Worm (Caenorhabditis elegans): ENCODE results near the gene F46E10.18.

F46E10.18 gene

DNA sequence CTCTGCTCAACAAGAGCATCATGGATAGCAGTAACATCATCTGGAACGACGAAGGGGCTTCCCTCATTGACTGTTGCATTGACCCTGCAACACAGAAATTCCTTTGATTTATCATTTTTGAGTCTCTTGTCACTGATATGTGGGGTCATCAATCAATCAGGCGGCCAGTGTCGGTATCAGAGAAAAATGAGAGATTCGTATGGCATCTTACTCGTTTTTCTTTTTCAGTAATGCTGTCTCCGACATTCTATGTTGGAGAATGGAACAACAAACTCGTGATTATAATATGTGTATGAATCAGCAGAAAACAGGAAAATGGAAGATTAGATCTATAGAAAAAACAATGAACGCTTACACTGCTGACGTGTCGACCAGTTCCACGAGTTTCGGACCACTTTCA lies 17.7 kb upstream of the F46E10.18 start:
- peak; percentile 2 for TF ChIP-seq nhr-80 (tag; optimal IDR thresholded peaks at IDR 0.05)
- no peak for TF ChIP-seq nfya-2 (GFP tag; IDR thresholded peaks at IDR 0.05)

DNA sequence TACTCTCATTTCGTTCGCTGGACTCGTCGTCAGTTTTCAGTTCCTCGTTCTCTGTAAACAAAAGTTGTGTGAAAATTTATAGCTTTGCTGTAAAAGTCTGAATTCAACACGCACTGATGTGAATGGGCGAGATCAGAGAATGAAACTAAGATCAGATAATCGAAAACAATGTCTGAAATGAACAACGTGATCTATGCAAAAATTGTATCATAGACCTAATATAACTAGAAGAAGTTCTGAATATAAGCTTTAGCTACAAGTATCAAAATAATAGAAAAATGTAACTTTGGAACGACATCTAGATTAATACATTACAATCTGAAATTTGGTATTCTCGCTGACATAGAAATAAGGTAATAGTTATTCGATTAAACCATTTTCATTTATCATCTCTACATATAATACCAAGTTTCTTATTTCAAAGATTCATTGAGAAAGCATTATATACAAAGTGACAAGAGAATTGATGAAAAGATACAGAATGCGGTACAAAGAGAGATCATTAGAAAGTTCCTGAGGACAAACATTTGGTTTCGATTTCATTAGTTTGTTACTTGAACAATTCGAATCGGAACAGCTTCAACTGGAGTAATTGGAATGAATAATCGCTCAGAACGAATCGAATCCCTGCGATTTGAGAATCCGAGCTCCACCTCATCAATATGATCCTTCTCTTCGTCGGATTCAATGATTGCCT lies 16.6 kb upstream of the F46E10.18 start, which contains the start of gene moc-2:
Gene moc-2, minus strand, starts transcription at position 51 of the 697 bp plus-strand sequence.
- TF ChIP-seq hlh-26 (GFP tag; conservative IDR thresholded peaks at IDR 0.05): no peak
- TF ChIP-seq snpc-1.3 (tag; optimal IDR thresholded peaks at IDR 0.05; ENCODE audit: insufficient read depth): no peak
- no peak for TF ChIP-seq K11D2.4 (GFP tag; IDR thresholded peaks at IDR 0.05)

DNA sequence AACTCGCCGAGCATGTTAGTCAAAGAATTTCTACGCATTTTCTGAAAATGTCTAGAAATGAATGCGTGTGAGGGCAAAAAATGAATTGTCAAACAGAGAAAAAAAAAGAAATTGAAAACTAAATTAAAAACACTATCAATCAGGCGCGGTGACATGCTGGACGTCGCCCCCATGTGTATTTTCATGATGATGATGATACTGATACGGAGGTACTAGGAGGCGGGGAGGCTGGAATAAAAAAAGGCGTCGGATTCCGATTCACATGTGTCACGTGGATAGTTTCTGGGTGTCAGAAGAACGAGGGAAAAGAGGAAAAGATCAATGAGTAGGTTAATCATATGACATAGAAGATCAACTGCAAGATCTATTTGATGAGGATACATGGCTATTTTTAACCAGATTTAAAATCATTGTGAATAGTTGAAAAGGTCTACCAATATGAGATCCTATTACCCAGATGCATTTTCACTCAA lies 15.5 kb upstream of the F46E10.18 start, which contains the start of gene W01A11.7:
Gene W01A11.7, minus strand, starts transcription at position 51 of the 473 bp plus-strand sequence.
- no peak for TF ChIP-seq ceh-100 (GFP tag; IDR thresholded peaks at IDR 0.05)
- peak; percentile 17 for TF ChIP-seq ztf-26 (tag; optimal IDR thresholded peaks at IDR 0.05)

DNA sequence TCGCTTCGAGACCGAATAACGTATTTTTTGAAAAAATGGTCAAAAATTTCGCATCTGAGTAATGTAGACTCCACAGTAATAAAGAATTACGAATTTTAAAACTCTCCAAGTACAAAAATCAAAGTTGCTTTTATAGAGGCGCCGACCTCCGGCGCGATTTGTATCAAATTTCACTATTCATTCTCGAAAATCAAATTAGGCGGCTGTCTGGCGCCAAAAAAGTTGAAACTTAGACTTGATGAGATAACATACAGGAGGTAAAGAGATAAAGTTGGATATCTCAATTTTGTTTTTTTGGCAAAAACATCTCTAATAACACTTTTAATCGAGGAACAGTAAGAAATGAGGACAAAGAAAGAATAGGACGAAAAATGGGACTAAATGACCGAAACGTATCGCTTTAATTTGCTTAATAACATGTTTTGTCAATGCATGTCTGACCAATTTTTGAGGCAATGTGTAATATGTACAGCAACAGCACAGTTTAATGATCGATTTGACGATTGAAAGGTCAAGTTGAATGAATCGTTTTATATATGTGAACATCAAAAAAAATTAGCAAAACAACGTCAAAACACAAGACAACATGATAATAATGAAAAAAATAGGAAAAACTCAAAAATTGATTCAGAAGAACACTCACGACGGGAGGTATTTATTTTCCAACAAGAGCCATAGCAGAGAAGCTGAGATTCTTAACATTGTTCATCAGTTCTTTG lies 14.4 kb upstream of the F46E10.18 start:
- TF ChIP-seq aptf-3 (GFP tag; IDR thresholded peaks at IDR 0.05) (no peak), hrde-1 (tag; optimal IDR thresholded peaks at IDR 0.05; ENCODE audit: borderline replicate concordance) (no peak), aptf-2 (GFP tag; conservative IDR thresholded peaks at IDR 0.05) (no peak), F23B12.7 (tag; optimal IDR thresholded peaks at IDR 0.05; ENCODE audit: insufficient read depth) (no peak), F37B4.10 (GFP tag; IDR thresholded peaks at IDR 0.05) (no peak), B0336.3 (GFP tag; IDR thresholded peaks at IDR 0.05) (no peak), gei-17 (GFP tag; optimal IDR thresholded peaks at IDR 0.05) (no peak), egl-44 (GFP tag; IDR thresholded peaks at IDR 0.05) (no peak), zfh-2 (GFP tag; conservative IDR thresholded peaks at IDR 0.05) (no peak), nfya-1 (tag; optimal IDR thresholded peaks at IDR 0.05; ENCODE audit: borderline replicate concordance, insufficient read depth) (no peak), F10E7.11 (tag; optimal IDR thresholded peaks at IDR 0.05) (no peak), ztf-18 (tag; optimal IDR thresholded peaks at IDR 0.05) (no peak), F57C9.4 (tag; optimal IDR thresholded peaks at IDR 0.05) (no peak), egl-18 (GFP tag; IDR thresholded peaks at IDR 0.05) (no peak), akir-1 (GFP tag; optimal IDR thresholded peaks at IDR 0.05) (no peak), let-607 (tag; optimal IDR thresholded peaks at IDR 0.05) (no peak)

DNA sequence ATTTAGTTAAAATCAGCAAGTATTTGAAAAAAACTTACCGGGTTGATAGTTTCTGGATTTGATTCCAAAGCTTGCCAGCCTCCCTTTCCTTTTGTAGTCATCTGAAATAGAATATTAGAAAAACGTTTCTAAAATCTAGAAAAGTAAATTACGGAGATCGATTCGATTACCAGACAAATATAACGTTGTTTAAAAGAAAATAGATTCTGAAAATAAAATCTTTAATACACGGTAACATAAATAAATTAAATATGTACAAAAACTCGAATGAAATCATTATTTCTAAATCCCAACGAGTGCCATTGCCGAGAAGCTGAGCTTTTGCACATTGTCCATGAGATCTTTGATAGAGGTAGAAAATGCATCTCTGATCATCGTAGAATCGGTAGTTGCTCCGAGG lies 12.1 kb upstream of the F46E10.18 start, which contains the start of gene ubh-3:
Gene ubh-3, minus strand, starts transcription at position 101 of the 400 bp plus-strand sequence.
- TF ChIP-seq tlf-1 (GFP tag; optimal IDR thresholded peaks at IDR 0.05) (no peak), snpc-4 (GFP tag; optimal IDR thresholded peaks at IDR 0.05) (no peak), snpc-4 (tag; optimal IDR thresholded peaks at IDR 0.05) (no peak), tbp1 (GFP tag; optimal IDR thresholded peaks at IDR 0.05) (no peak), B0261.1 (tag; optimal IDR thresholded peaks at IDR 0.05) (no peak), dox-1 (GFP tag; IDR thresholded peaks at IDR 0.05) (no peak)

All from whole organism, young adult.